Fruit fly (Drosophila melanogaster) whole organism, wandering third instar larva: ENCODE data around the gene CG32073.

Experiments used
- Abd-B ChIP-seq: fragments of >200 bp; optimal IDR thresholded peaks from 2 replicates; lab custom pipeline; 2017; ENCODE audit warnings: missing biosample characterization, missing genetic modification characterization
- CG32264 ChIP-seq: fragments of 200-800 bp; sonication (Bioruptor generic); optimal IDR thresholded peaks from 2 replicates; lab custom pipeline; 2016; ENCODE audit warnings: missing biosample characterization, missing genetic modification characterization
- Dif ChIP-seq: fragments of 200-275, 200-300 bp; sonication (Bioruptor generic); optimal IDR thresholded peaks from 2 replicates; lab custom pipeline; 2018; ENCODE audit warnings: missing biosample characterization, missing genetic modification characterization; ENCODE audit not compliant: partially characterized antibody
- HLH106 ChIP-seq: fragments of 200-800 bp; optimal IDR thresholded peaks from 3 replicates; lab custom pipeline; 2019; ENCODE audit warnings: missing biosample characterization, mild to moderate bottlenecking, missing genetic modification characterization, moderate library complexity
- Jra ChIP-seq: sonication (Bioruptor generic); optimal IDR thresholded peaks from 2 replicates; lab custom pipeline; 2016; ENCODE audit warnings: missing biosample characterization, missing genetic modification characterization
- Myc ChIP-seq: fragments of >200 bp; optimal IDR thresholded peaks from 2 replicates; lab custom pipeline; 2017
- brk ChIP-seq: fragments of 200-800 bp; sonication (Bioruptor generic); optimal IDR thresholded peaks from 2 replicates; lab custom pipeline; 2016; ENCODE audit warnings: missing biosample characterization, mild to moderate bottlenecking, missing genetic modification characterization
- ey ChIP-seq: fragments of 200-800 bp; sonication (Bioruptor generic); optimal IDR thresholded peaks from 2 replicates; lab custom pipeline; 2016; ENCODE audit warnings: missing biosample characterization, missing genetic modification characterization
- lola ChIP-seq: fragments of >200 bp; optimal IDR thresholded peaks from 2 replicates; lab custom pipeline; 2017; ENCODE audit warnings: missing biosample characterization, missing genetic modification characterization
- sage ChIP-seq: fragments of 200-800 bp; sonication (Bioruptor generic); optimal IDR thresholded peaks from 2 replicates; lab custom pipeline; 2016; ENCODE audit warnings: missing biosample characterization, mild to moderate bottlenecking, missing genetic modification characterization
- sv ChIP-seq: fragments of 200-800 bp; sonication (Bioruptor generic); optimal IDR thresholded peaks from 3 replicates; lab custom pipeline; 2016; ENCODE audit warnings: missing biosample characterization, missing genetic modification characterization
- usp ChIP-seq: fragments of >200 bp; optimal IDR thresholded peaks from 2 replicates; lab custom pipeline; 2017; ENCODE audit warnings: missing biosample characterization, missing genetic modification characterization
- woc ChIP-seq: sonication (Bioruptor generic); optimal IDR thresholded peaks from 2 replicates; lab custom pipeline; 2016; ENCODE audit warnings: missing biosample characterization, mild to moderate bottlenecking, missing genetic modification characterization

dm6 chr3L:11125636-11126532, 18.5 kb upstream of the CG32073 start:
- TF ChIP-seq HLH106 (tag; lab: Kevin White, UChicago) (no peak), Jra (GFP tag; lab: Kevin White, UChicago) (no peak), CG32264 (GFP tag; lab: Kevin White, UChicago) (no peak), ey (GFP tag; lab: Kevin White, UChicago) (no peak), sv (no peak), Abd-B (GFP tag; lab: Kevin White, UChicago) (no peak), Dif (GFP tag; lab: Kevin White, UChicago) (no peak), lola (GFP tag; lab: Kevin White, UChicago) (no peak), usp (GFP tag; lab: Kevin White, UChicago) (no peak), brk (GFP tag; lab: Kevin White, UChicago) (no peak), Myc (lab: Kevin White, UChicago) (no peak), sage (no peak), woc (GFP tag; lab: Kevin White, UChicago) (no peak)
